Fruit fly (Drosophila melanogaster) whole organism, adult: ENCODE results near the gene CG3719.

Experiments
- CG11617 ChIP-seq: fragments of 200-800 bp; sonication (Bioruptor generic); optimal IDR thresholded peaks from 2 replicates; lab custom pipeline; 2017; ENCODE audit warnings: mild to moderate bottlenecking, missing biosample characterization, missing genetic modification reagents, missing genetic modification characterization
- CG12768 ChIP-seq: fragments of 200-800 bp; sonication (Bioruptor generic); optimal IDR thresholded peaks from 2 replicates; lab custom pipeline; 2017; ENCODE audit warnings: missing biosample characterization, missing genetic modification characterization, mild to moderate bottlenecking, moderate library complexity, missing genetic modification reagents
- CG14711 ChIP-seq: fragments of 200-800 bp; sonication (Bioruptor generic); optimal IDR thresholded peaks from 2 replicates; lab custom pipeline; 2018; ENCODE audit warnings: missing biosample characterization, mild to moderate bottlenecking, missing genetic modification characterization, moderate library complexity
- CG1620 ChIP-seq: fragments of 200-800 bp; sonication (Bioruptor generic); optimal IDR thresholded peaks from 2 replicates; lab custom pipeline; 2016; ENCODE audit warnings: missing biosample characterization, missing genetic modification characterization
- CG5204 ChIP-seq: fragments of 200-800 bp; sonication (Bioruptor generic); optimal IDR thresholded peaks from 2 replicates; lab custom pipeline; 2016; ENCODE audit warnings: missing biosample characterization, missing genetic modification characterization
- CG7045 ChIP-seq: fragments of 200-800 bp; sonication (Bioruptor generic); optimal IDR thresholded peaks from 2 replicates; lab custom pipeline; 2017; ENCODE audit warnings: missing biosample characterization, mild to moderate bottlenecking, missing genetic modification characterization
- Clk ChIP-seq: fragments of 200-800 bp; sonication (Bioruptor generic); optimal IDR thresholded peaks from 2 replicates; lab custom pipeline; 2017; ENCODE audit warnings: missing biosample characterization, missing genetic modification characterization
- Crg-1 ChIP-seq: fragments of 200-800 bp; sonication (Bioruptor generic); optimal IDR thresholded peaks from 2 replicates; lab custom pipeline; 2016; ENCODE audit warnings: missing biosample characterization, missing genetic modification characterization
- Hr96 ChIP-seq: fragments of 200-800 bp; sonication (Bioruptor generic); optimal IDR thresholded peaks from 2 replicates; lab custom pipeline; 2016; ENCODE audit warnings: missing biosample characterization, missing genetic modification characterization
- cnc ChIP-seq, 2 experiments: fragments of >200 bp; optimal IDR thresholded peaks; 2 replicates each; lab custom pipeline; 2017
- kay ChIP-seq: fragments of 200-800 bp; sonication (Bioruptor generic); peaks from one replicate; lab custom pipeline; 2016; ENCODE audit warnings: missing biosample characterization, missing genetic modification characterization, borderline replicate concordance
- toe ChIP-seq: fragments of 200-800 bp; sonication (Bioruptor generic); optimal IDR thresholded peaks from 2 replicates; lab custom pipeline; 2016; ENCODE audit warnings: missing biosample characterization, missing genetic modification characterization

The CG3719 gene

DNA sequence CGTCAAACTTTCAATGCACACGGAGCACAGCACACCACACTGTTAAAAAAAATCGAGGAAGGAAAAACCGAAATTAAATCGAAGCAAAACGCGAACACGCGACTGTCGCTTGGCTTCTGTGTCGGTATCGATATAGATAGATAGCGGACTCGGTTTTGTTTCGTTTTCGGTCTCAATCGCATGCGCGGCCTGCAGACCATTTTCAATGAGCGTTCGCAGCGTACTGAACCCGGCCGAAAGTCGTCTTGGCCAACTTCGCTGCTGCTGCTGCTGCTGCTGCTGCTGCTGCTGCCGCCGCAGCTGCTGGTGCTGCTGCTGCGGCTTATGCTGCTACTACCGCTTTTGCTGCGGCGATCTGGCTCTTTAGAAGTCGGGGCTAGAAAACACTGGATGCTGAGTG lies 42.3 kb downstream of the CG3719 start:
- TF ChIP-seq CG14711 (tag; lab: Kevin White, UChicago) = no peak
- no peak for TF ChIP-seq CG7045
- TF ChIP-seq kay (GFP tag; lab: Kevin White, UChicago) = no peak
- TF ChIP-seq CG5204 (GFP tag; lab: Kevin White, UChicago) = no peak
- no peak for TF ChIP-seq Hr96 (GFP tag; lab: Kevin White, UChicago)
- no peak for TF ChIP-seq CG1620 (GFP tag; lab: Kevin White, UChicago)
- TF ChIP-seq toe (GFP tag; lab: Kevin White, UChicago) = no peak
- no peak for TF ChIP-seq Clk (GFP tag; lab: Kevin White, UChicago)
- TF ChIP-seq CG11617 (GFP tag; lab: Kevin White, UChicago) = no peak
- TF ChIP-seq Crg-1 (GFP tag; lab: Kevin White, UChicago) = no peak
- no peak for TF ChIP-seq cnc (optimal IDR thresholded peaks at IDR 0.05; lab: Kevin White, UChicago)
- TF ChIP-seq CG12768 (GFP tag; lab: Kevin White, UChicago) = no peak
